Fruit fly (Drosophila melanogaster) whole organism, embryonic: ENCODE results near the gene Dif.

Experiments
- B-H2 ChIP-seq: fragments of 200-800 bp; sonication (Bioruptor generic); optimal IDR thresholded peaks from 2 replicates; lab custom pipeline; 2018; ENCODE audit warnings: missing biosample characterization, mild to moderate bottlenecking, missing genetic modification characterization
- Bdp1 ChIP-seq: fragments of 200-800 bp; sonication (Bioruptor generic); optimal IDR thresholded peaks from 3 replicates; lab custom pipeline; 2016; ENCODE audit warnings: missing biosample characterization, missing genetic modification characterization
- CG11504 ChIP-seq: fragments of 200-800 bp; sonication (Bioruptor generic); optimal IDR thresholded peaks from 3 replicates; lab custom pipeline; 2019; ENCODE audit warnings: missing biosample characterization, mild to moderate bottlenecking, missing genetic modification characterization, moderate library complexity
- CG12155 ChIP-seq: fragments of 200-800 bp; sonication (Bioruptor generic); optimal IDR thresholded peaks from 3 replicates; lab custom pipeline; 2016; ENCODE audit warnings: missing biosample characterization, missing genetic modification characterization
- CG12942 ChIP-seq: fragments of 200-800 bp; sonication (Bioruptor generic); optimal IDR thresholded peaks from 3 replicates; lab custom pipeline; 2016; ENCODE audit warnings: missing biosample characterization, missing genetic modification characterization
- CG14050 ChIP-seq: fragments of 200-800 bp; sonication (Bioruptor generic); IDR thresholded peaks from 3 replicates; pipeline ENCODE4 v1.3.6; 2022; ENCODE audit warnings: missing biosample characterization, missing genetic modification characterization
- CG14441 ChIP-seq: fragments of 200-800 bp; sonication (Bioruptor generic); IDR thresholded peaks from 2 replicates; pipeline ENCODE4 v1.3.6; 2022; ENCODE audit warnings: missing biosample characterization, missing genetic modification characterization
- CG1647 ChIP-seq: fragments of 200-800 bp; sonication (Bioruptor generic); optimal IDR thresholded peaks from 3 replicates; lab custom pipeline; 2016; ENCODE audit warnings: missing biosample characterization, missing genetic modification characterization
- CG18011 ChIP-seq: fragments of 200-800 bp; sonication (Bioruptor generic); optimal IDR thresholded peaks from 2 replicates; lab custom pipeline; 2017; ENCODE audit warnings: missing biosample characterization, missing genetic modification characterization, mild to moderate bottlenecking, moderate library complexity, missing genotype
- CG18262 ChIP-seq: fragments of 200-800 bp; optimal IDR thresholded peaks from 3 replicates; lab custom pipeline; 2019; ENCODE audit warnings: missing biosample characterization, mild to moderate bottlenecking, missing genetic modification characterization, moderate library complexity
- CG1832 ChIP-seq: fragments of 200-800 bp; sonication (Bioruptor generic); optimal IDR thresholded peaks from 2 replicates; lab custom pipeline; 2017; ENCODE audit warnings: missing biosample characterization, mild to moderate bottlenecking, missing genetic modification characterization, inconsistent platforms
- CG18619 ChIP-seq: fragments of 200-800 bp; sonication (Bioruptor generic); optimal IDR thresholded peaks from 3 replicates; lab custom pipeline; 2017; ENCODE audit warnings: missing biosample characterization, mild to moderate bottlenecking, missing genetic modification characterization
- CG2202 ChIP-seq: fragments of 200-800 bp; sonication (Bioruptor generic); optimal IDR thresholded peaks from 2 replicates; lab custom pipeline; 2018; ENCODE audit warnings: missing biosample characterization, mild to moderate bottlenecking, missing genetic modification characterization
- CG2712 ChIP-seq: fragments of 200-800 bp; optimal IDR thresholded peaks from 3 replicates; lab custom pipeline; 2019; ENCODE audit warnings: missing biosample characterization, mild to moderate bottlenecking, missing genetic modification characterization, moderate library complexity
- CG30020 ChIP-seq: fragments of 200-800 bp; optimal IDR thresholded peaks from 2 replicates; lab custom pipeline; 2019; ENCODE audit warnings: missing biosample characterization, mild to moderate bottlenecking, missing genetic modification characterization, moderate library complexity
- CG31388 ChIP-seq: fragments of 200-800 bp; sonication (Bioruptor generic); optimal IDR thresholded peaks from 2 replicates; lab custom pipeline; 2016; ENCODE audit warnings: missing biosample characterization, missing genetic modification characterization
- CG3163 ChIP-seq: fragments of 200-800 bp; sonication (Bioruptor generic); optimal IDR thresholded peaks from 3 replicates; lab custom pipeline; 2016; ENCODE audit warnings: missing biosample characterization, missing genetic modification characterization
- CG34422 ChIP-seq: fragments of 200-800 bp; sonication (Bioruptor generic); IDR thresholded peaks from 3 replicates; pipeline ENCODE4 v1.3.6; 2022; ENCODE audit warnings: missing biosample characterization, missing genetic modification characterization
- CG42726 ChIP-seq: fragments of 200-800 bp; sonication (Bioruptor generic); IDR thresholded peaks from 2 replicates; pipeline ENCODE4 v1.3.6; 2022; ENCODE audit warnings: missing biosample characterization, missing genetic modification characterization; ENCODE audit not compliant: partially characterized antibody
- CG4404 ChIP-seq: fragments of 200-800 bp; sonication (Bioruptor generic); IDR thresholded peaks from 2 replicates; pipeline ENCODE4 v1.3.6; 2022; ENCODE audit warnings: missing biosample characterization, missing genetic modification characterization
- CG4730 ChIP-seq: fragments of 200-800 bp; sonication (Bioruptor generic); IDR thresholded peaks from 2 replicates; pipeline ENCODE4 v1.3.6; 2022; ENCODE audit warnings: missing biosample characterization, missing genetic modification characterization
- CG8290 ChIP-seq, 3 experiments: fragments of 200-800 bp; sonication (Bioruptor generic); optimal IDR thresholded peaks; 2 replicates each; lab custom pipeline; 2016 to 2019; ENCODE audit warnings: missing biosample characterization in 3 of 3, missing genetic modification characterization in 3 of 3, mild to moderate bottlenecking in 2 of 3, moderate library complexity in 1 of 3
- CrebB ChIP-seq: fragments of 200-800 bp; sonication (Bioruptor generic); optimal IDR thresholded peaks from 3 replicates; lab custom pipeline; 2018; ENCODE audit warnings: missing biosample characterization, mild to moderate bottlenecking, missing genetic modification characterization
- Dfd ChIP-seq, 2 experiments: fragments of >200 bp; optimal IDR thresholded peaks; 2 replicates each; lab custom pipeline; 2017; ENCODE audit warnings: missing biosample characterization in 2 of 2, missing genetic modification characterization in 2 of 2
- HHEX ChIP-seq: fragments of 200-800 bp; sonication (Bioruptor generic); optimal IDR thresholded peaks from 3 replicates; lab custom pipeline; 2017; ENCODE audit warnings: missing biosample characterization, mild to moderate bottlenecking, missing genetic modification characterization, missing genetic modification reagents
- HLH3B ChIP-seq: fragments of 200-800 bp; sonication (Bioruptor generic); IDR thresholded peaks from 2 replicates; pipeline ENCODE4 v1.3.6; 2022; ENCODE audit warnings: missing biosample characterization, missing genetic modification characterization
- Hr39 ChIP-seq: fragments of >200 bp; optimal IDR thresholded peaks from 2 replicates; lab custom pipeline; 2017
- NC2α ChIP-seq: fragments of 200-800 bp; sonication (Bioruptor generic); optimal IDR thresholded peaks from 2 replicates; lab custom pipeline; 2016; ENCODE audit warnings: missing biosample characterization, missing genetic modification characterization
- NC2β ChIP-seq: fragments of 200-800 bp; sonication (Bioruptor generic); optimal IDR thresholded peaks from 2 replicates; lab custom pipeline; 2016; ENCODE audit warnings: missing biosample characterization, missing genetic modification characterization
- Poxn ChIP-seq: fragments of 200-800 bp; sonication (Bioruptor generic); IDR thresholded peaks from 2 replicates; pipeline ENCODE4 v1.3.6; 2022; ENCODE audit warnings: missing biosample characterization, missing genetic modification characterization
- Sox100B ChIP-seq: fragments of 200-800 bp; sonication (Bioruptor generic); optimal IDR thresholded peaks from 3 replicates; lab custom pipeline; 2018; ENCODE audit warnings: missing biosample characterization, mild to moderate bottlenecking, missing genetic modification characterization
- ab ChIP-seq: fragments of 200-800 bp; sonication (Bioruptor generic); optimal IDR thresholded peaks from 2 replicates; lab custom pipeline; 2016; ENCODE audit warnings: missing biosample characterization, missing genetic modification characterization
- bab2 ChIP-seq: fragments of 200-800 bp; sonication (Bioruptor generic); optimal IDR thresholded peaks from 2 replicates; lab custom pipeline; 2016; ENCODE audit warnings: missing biosample characterization, missing genetic modification characterization
- bsh ChIP-seq, 2 experiments: fragments of 200-800 bp; sonication (Bioruptor generic); optimal IDR thresholded peaks; 2 replicates each; lab custom pipeline; 2017 to 2018; ENCODE audit warnings: mild to moderate bottlenecking in 2 of 2, missing biosample characterization in 2 of 2, missing genetic modification characterization in 2 of 2, moderate library complexity in 1 of 2
- chinmo ChIP-seq: fragments of 200-800 bp; sonication (Bioruptor generic); IDR thresholded peaks from 4 replicates; pipeline ENCODE4 v1.3.6; 2022; ENCODE audit warnings: missing biosample characterization, missing genetic modification characterization; ENCODE audit not compliant: partially characterized antibody
- dan ChIP-seq: fragments of 200-800 bp; sonication (Bioruptor generic); IDR thresholded peaks from 2 replicates; pipeline ENCODE4 v1.3.6; 2022; ENCODE audit warnings: missing biosample characterization, missing genetic modification characterization
- disco-r ChIP-seq: fragments of 200-800 bp; sonication (Bioruptor generic); optimal IDR thresholded peaks from 2 replicates; lab custom pipeline; 2016; ENCODE audit warnings: missing biosample characterization, missing genetic modification characterization
- exex ChIP-seq: fragments of 200-800 bp; sonication (Bioruptor generic); optimal IDR thresholded peaks from 4 replicates; lab custom pipeline; 2018; ENCODE audit warnings: missing biosample characterization, mild to moderate bottlenecking, missing genetic modification characterization, moderate library complexity
- ken ChIP-seq: fragments of 200-800 bp; sonication (Bioruptor generic); IDR thresholded peaks from 3 replicates; pipeline ENCODE4 v1.3.6; 2022; ENCODE audit warnings: missing biosample characterization, missing genetic modification characterization
- lab ChIP-seq: fragments of 200-800 bp; sonication (Bioruptor generic); optimal IDR thresholded peaks from 3 replicates; lab custom pipeline; 2017; ENCODE audit warnings: missing biosample characterization, missing genetic modification characterization, mild to moderate bottlenecking, moderate library complexity, missing genetic modification reagents
- lov ChIP-seq, 2 experiments: fragments of 200-800 bp in 1 of 2; fragments of >200 bp in 1 of 2; sonication (Bioruptor generic) in 1 of 2; IDR thresholded peaks in 1 of 2; optimal IDR thresholded peaks in 1 of 2; 2 replicates in 1 of 2; 3 replicates in 1 of 2; pipeline versions ENCODE4 v1.3.6 to Lab custom; 2017 to 2022; ENCODE audit warnings: missing biosample characterization in 1 of 2, missing genetic modification characterization in 1 of 2
- mam ChIP-seq: fragments of 200-800 bp; sonication (Bioruptor generic); optimal IDR thresholded peaks from 3 replicates; lab custom pipeline; 2016; ENCODE audit warnings: missing biosample characterization, missing genetic modification characterization
- nmo ChIP-seq: fragments of 200-800 bp; sonication (Bioruptor generic); optimal IDR thresholded peaks from 2 replicates; lab custom pipeline; 2018; ENCODE audit warnings: missing biosample characterization, mild to moderate bottlenecking, missing genetic modification characterization, moderate library complexity
- pb ChIP-seq: fragments of 200-800 bp; sonication (Bioruptor generic); optimal IDR thresholded peaks from 3 replicates; lab custom pipeline; 2016; ENCODE audit warnings: missing biosample characterization, missing genetic modification characterization
- pfk ChIP-seq: fragments of 200-800 bp; sonication (Bioruptor generic); optimal IDR thresholded peaks from 2 replicates; lab custom pipeline; 2018; ENCODE audit warnings: missing biosample characterization, mild to moderate bottlenecking, missing genetic modification characterization, moderate library complexity
- ranshi ChIP-seq: fragments of 200-800 bp; sonication (Bioruptor generic); IDR thresholded peaks from 2 replicates; pipeline ENCODE4 v1.3.6; 2022; ENCODE audit warnings: missing biosample characterization, missing genetic modification characterization
- rib ChIP-seq: fragments of 200-800 bp; sonication (Bioruptor generic); IDR thresholded peaks from 2 replicates; pipeline ENCODE4 v1.3.6; 2022; ENCODE audit warnings: missing biosample characterization, missing genetic modification characterization
- sima ChIP-seq: fragments of 200-800 bp; sonication (Bioruptor generic); optimal IDR thresholded peaks from 2 replicates; lab custom pipeline; 2016; ENCODE audit warnings: missing biosample characterization, missing genetic modification characterization
- yki ChIP-seq: fragments of >200 bp; optimal IDR thresholded peaks from 3 replicates; lab custom pipeline; 2018

Dif gene

DNA sequence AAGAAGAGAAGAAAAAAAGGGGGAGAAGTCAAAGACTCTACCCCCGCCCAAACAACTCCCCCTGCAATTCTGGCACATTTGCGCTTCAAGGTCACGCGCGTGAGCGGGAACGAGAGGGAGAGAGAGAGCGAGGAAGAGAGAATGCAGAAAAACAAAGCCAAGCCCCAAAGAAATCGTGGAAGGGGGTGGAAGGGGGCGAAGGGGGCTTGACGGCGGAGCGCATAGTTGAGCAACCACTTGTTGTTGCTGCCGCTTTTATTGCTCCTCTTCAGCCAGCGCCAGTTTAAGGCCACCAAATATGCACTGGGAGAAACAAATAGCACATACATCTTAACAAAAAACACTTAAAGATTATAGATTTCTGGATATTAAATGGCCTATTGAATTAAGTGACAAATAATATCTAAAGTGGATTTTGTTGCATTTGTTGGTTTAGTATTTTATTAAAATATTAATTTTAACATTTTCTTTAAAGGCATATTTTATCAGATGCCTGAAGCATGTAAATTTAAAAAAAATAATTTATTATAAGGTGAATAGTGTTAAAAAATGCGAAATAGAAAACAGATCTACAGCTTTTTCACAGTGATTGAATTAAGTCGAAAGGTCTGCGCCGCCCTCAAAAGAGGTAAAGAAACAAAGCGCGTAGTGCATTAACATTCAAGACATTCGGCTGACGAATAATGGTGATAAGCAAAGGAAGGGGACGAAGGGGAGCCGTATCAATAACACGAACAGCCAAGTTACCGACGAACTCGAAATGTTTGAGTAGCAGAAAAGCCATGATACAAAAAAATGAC is 3.0 kb downstream of the Dif start (continued):
- TF ChIP-seq NC2β (peak; percentile 34), CG18262 (tag; lab: Kevin White, UChicago) (peak; percentile 99), CG2202 (tag; lab: Kevin White, UChicago) (peak; percentile 89), Hr39 (no peak), lov (optimal IDR thresholded peaks at IDR 0.05; lab: Kevin White, UChicago) (no peak), lov (GFP tag; IDR thresholded peaks at IDR 0.05; lab: Robert Waterston, UW) (no peak), CG34422 (GFP tag; lab: Robert Waterston, UW) (peak; percentile 96), pfk (GFP tag; lab: Kevin White, UChicago) (no peak), CG42726 (GFP tag; lab: Robert Waterston, UW) (no peak), chinmo (peak; percentile 89), CG1832 (GFP tag; lab: Kevin White, UChicago) (no peak), ab (peak; percentile 7), CG1647 (no peak), dan (GFP tag; lab: Robert Waterston, UW) (no peak), disco-r (GFP tag; lab: Kevin White, UChicago) (peak; percentile 26), Bdp1 (peak; percentile 26), HLH3B (GFP tag; lab: Robert Waterston, UW) (peak; percentile 89), CrebB (tag; lab: Kevin White, UChicago) (peak; percentile 87), Poxn (GFP tag; lab: Robert Waterston, UW) (peak; percentile 51; the same call in 1 of the 2 replicates), Dfd (GFP tag; optimal IDR thresholded peaks at IDR 0.05; lab: Kevin White, UChicago) (no peak), rib (peak; percentile 72; the same call in 1 of the 2 replicates), bab2 (GFP tag; lab: Kevin White, UChicago) (peak; percentile 67), ken (peak; percentile 52; the same call in 2 of the 3 replicates), sima (no peak), HHEX (GFP tag; lab: Kevin White, UChicago) (peak; percentile 94), bsh (GFP tag; optimal IDR thresholded peaks at IDR 0.05; lab: Kevin White, UChicago) (peak; percentile 73 to 97), CG12155 (GFP tag; lab: Kevin White, UChicago) (peak; percentile 87), lab (GFP tag; lab: Kevin White, UChicago) (peak; percentile 95), CG8290 (GFP tag; optimal IDR thresholded peaks at IDR 0.05; lab: Kevin White, UChicago) (peak; percentile 71), CG8290 (tag; optimal IDR thresholded peaks at IDR 0.05; lab: Kevin White, UChicago) (peak; percentile 19 to 35), ranshi (GFP tag; lab: Robert Waterston, UW) (peak; percentile 92), CG4730 (GFP tag; lab: Robert Waterston, UW) (peak; percentile 93), B-H2 (GFP tag; lab: Kevin White, UChicago) (no peak), CG11504 (peak; percentile 99), CG31388 (GFP tag; lab: Kevin White, UChicago) (peak; percentile 3), pb (peak; percentile 38), NC2α (GFP tag; lab: Kevin White, UChicago) (no peak), CG12942 (GFP tag; lab: Kevin White, UChicago) (peak; percentile 89), Sox100B (GFP tag; lab: Kevin White, UChicago) (peak; percentile 99), mam (peak; percentile 56), yki (lab: Kevin White, UChicago) (no peak), CG30020 (tag; lab: Kevin White, UChicago) (peak; percentile 88), CG18011 (GFP tag; lab: Kevin White, UChicago) (peak; percentile 63), CG2712 (peak; percentile 99), CG14050 (GFP tag; lab: Robert Waterston, UW) (peak; percentile 80), CG14441 (peak; percentile 91), exex (tag; lab: Kevin White, UChicago) (peak; percentile 78), nmo (GFP tag; lab: Kevin White, UChicago) (peak; percentile 84), CG4404 (GFP tag; lab: Robert Waterston, UW) (peak; percentile 77), CG3163 (peak; percentile 14), CG18619 (GFP tag; lab: Kevin White, UChicago) (peak; percentile 79)
